Worm (Caenorhabditis elegans) whole organism, mixed stage, embryonic: ENCODE results near the gene M02B7.7.

Experiments
- M03D4.4 ChIP-seq: sonication (generic microtip); optimal IDR thresholded peaks from 2 replicates; lab custom pipeline; 2017; ENCODE audit warnings: mild to moderate bottlenecking, missing genetic modification characterization, missing compliant biosample characterization
- bed-3 ChIP-seq: fragments of 200-800 bp; sonication (Bioruptor generic); optimal IDR thresholded peaks from 3 replicates; lab custom pipeline; 2018; ENCODE audit warnings: mild to moderate bottlenecking, missing genetic modification characterization, moderate library complexity, missing compliant biosample characterization
- blmp-1 ChIP-seq: fragments of 150-350 bp; optimal IDR thresholded peaks from 2 replicates; lab custom pipeline; 2014; ENCODE audit warnings: missing biosample characterization, missing genetic modification characterization
- ceh-39 ChIP-seq: fragments of 150-350 bp; optimal IDR thresholded peaks from 2 replicates; lab custom pipeline; 2014; ENCODE audit warnings: missing biosample characterization, missing genetic modification characterization
- ceh-43 ChIP-seq: fragments of 200-800 bp; sonication (Bioruptor generic); optimal IDR thresholded peaks from 2 replicates; lab custom pipeline; 2018; ENCODE audit warnings: mild to moderate bottlenecking, missing genetic modification characterization, moderate library complexity, missing compliant biosample characterization
- ceh-83 ChIP-seq: fragments of 200-800 bp; sonication (Bioruptor generic); optimal IDR thresholded peaks from 2 replicates; lab custom pipeline; 2018; ENCODE audit warnings: mild to moderate bottlenecking, missing genetic modification characterization, missing compliant biosample characterization
- ces-1 ChIP-seq: fragments of 150-350 bp; optimal IDR thresholded peaks from 2 replicates; lab custom pipeline; 2014; ENCODE audit warnings: missing biosample characterization, missing genetic modification reagents, missing genetic modification characterization
- cnd-1 ChIP-seq: fragments of 200-800 bp; sonication (Bioruptor generic); optimal IDR thresholded peaks from 2 replicates; lab custom pipeline; 2018; ENCODE audit warnings: mild to moderate bottlenecking, missing genetic modification characterization, missing compliant biosample characterization
- elt-1 ChIP-seq: sonication (generic microtip); optimal IDR thresholded peaks from 2 replicates; lab custom pipeline; 2017; ENCODE audit warnings: missing genetic modification characterization, mild to moderate bottlenecking, missing compliant biosample characterization, antibody characterized with exemption, moderate library complexity, borderline replicate concordance; ENCODE audit not compliant: insufficient read depth
- elt-3 ChIP-seq: fragments of 150-350 bp; optimal IDR thresholded peaks from 2 replicates; lab custom pipeline; 2014; ENCODE audit warnings: missing biosample characterization, missing genetic modification characterization
- flh-1 ChIP-seq: fragments of 200-800 bp; sonication (Bioruptor generic); optimal IDR thresholded peaks from 2 replicates; lab custom pipeline; 2018; ENCODE audit warnings: mild to moderate bottlenecking, missing genetic modification characterization, moderate library complexity, missing compliant biosample characterization
- hlh-1 ChIP-seq: fragments of 150-350 bp; optimal IDR thresholded peaks from 2 replicates; lab custom pipeline; 2014; ENCODE audit warnings: missing biosample characterization, missing genetic modification reagents, missing genetic modification characterization
- lin-13 ChIP-seq: fragments of 150-350 bp; optimal IDR thresholded peaks from 2 replicates; lab custom pipeline; 2014; ENCODE audit warnings: missing biosample characterization, missing genetic modification characterization
- lin-32 ChIP-seq: fragments of 200-800 bp; sonication (Bioruptor generic); optimal IDR thresholded peaks from 2 replicates; lab custom pipeline; 2018; ENCODE audit warnings: mild to moderate bottlenecking, missing genetic modification characterization, missing compliant biosample characterization
- lsy-2 ChIP-seq: fragments of 150-350 bp; optimal IDR thresholded peaks from 2 replicates; lab custom pipeline; 2014; ENCODE audit warnings: missing biosample characterization, missing genetic modification characterization
- mab-5 ChIP-seq: fragments of 150-350 bp; optimal IDR thresholded peaks from 2 replicates; lab custom pipeline; 2014; ENCODE audit warnings: missing biosample characterization, missing genetic modification characterization
- mep-1 ChIP-seq: fragments of 150-350 bp; optimal IDR thresholded peaks from 2 replicates; lab custom pipeline; 2017; ENCODE audit warnings: missing biosample characterization, missing genetic modification reagents, missing genetic modification characterization, inconsistent platforms
- mls-2 ChIP-seq: sonication (generic microtip); optimal IDR thresholded peaks from 2 replicates; lab custom pipeline; 2016; ENCODE audit warnings: mild to moderate bottlenecking, missing genetic modification characterization, moderate library complexity, missing compliant biosample characterization
- nhr-12 ChIP-seq: fragments of 150-350 bp; optimal IDR thresholded peaks from 2 replicates; lab custom pipeline; 2014; ENCODE audit warnings: missing biosample characterization, missing genetic modification characterization
- nhr-2 ChIP-seq: fragments of 150-350 bp; optimal IDR thresholded peaks from 2 replicates; lab custom pipeline; 2014; ENCODE audit warnings: missing biosample characterization, missing genetic modification characterization
- nhr-237 ChIP-seq: fragments of 150-350 bp; optimal IDR thresholded peaks from 2 replicates; lab custom pipeline; 2014; ENCODE audit warnings: missing biosample characterization, missing genetic modification characterization
- nhr-28 ChIP-seq: fragments of 150-350 bp; optimal IDR thresholded peaks from 2 replicates; lab custom pipeline; 2014; ENCODE audit warnings: missing biosample characterization, missing genetic modification characterization
- pha-4 ChIP-seq: fragments of 150-350 bp; optimal IDR thresholded peaks from 2 replicates; lab custom pipeline; 2018; ENCODE audit warnings: missing biosample characterization, missing genetic modification reagents, missing genetic modification characterization
- sptf-1 ChIP-seq: sonication (generic microtip); optimal IDR thresholded peaks from 2 replicates; lab custom pipeline; 2017; ENCODE audit warnings: mild to moderate bottlenecking, missing genetic modification characterization, moderate library complexity, missing compliant biosample characterization
- tbx-8 ChIP-seq: fragments of 200-800 bp; sonication (Bioruptor generic); optimal IDR thresholded peaks from 2 replicates; lab custom pipeline; 2018; ENCODE audit warnings: mild to moderate bottlenecking, missing genetic modification characterization, moderate library complexity, missing compliant biosample characterization
- unc-120 ChIP-seq: sonication (generic microtip); optimal IDR thresholded peaks from 2 replicates; lab custom pipeline; 2017; ENCODE audit warnings: missing genetic modification characterization, missing compliant biosample characterization; ENCODE audit not compliant: poor library complexity, severe bottlenecking
- unc-39 ChIP-seq: fragments of 150-350 bp; optimal IDR thresholded peaks from 2 replicates; lab custom pipeline; 2014; ENCODE audit warnings: missing biosample characterization, missing genetic modification characterization
- zip-8 ChIP-seq: fragments of 150-350 bp; optimal IDR thresholded peaks from 2 replicates; lab custom pipeline; 2014; ENCODE audit warnings: missing biosample characterization, missing genetic modification characterization

Gene M02B7.7

ce11 chrIV:3807092-3807491 lies at the start of gene M02B7.7:
M02B7.7 (minus strand) TSS chrIV:3807192.
- TF ChIP-seq hlh-1 = no peak
- TF ChIP-seq zip-8 (tag; lab: Kevin White, UChicago) = no peak
- no peak for TF ChIP-seq unc-39

ce11 chrIV:3856190-3856589 lies 49.2 kb upstream of the M02B7.7 start:
- no peak for TF ChIP-seq zip-8 (tag; lab: Kevin White, UChicago)
- TF ChIP-seq nhr-237 (tag; lab: Kevin White, UChicago) = no peak
- TF ChIP-seq lin-13 (tag; lab: Kevin White, UChicago) = no peak
- TF ChIP-seq tbx-8 (GFP tag; lab: Kevin White, UChicago) = no peak
- TF ChIP-seq elt-1 (tag; lab: Kevin White, UChicago) = no peak
- TF ChIP-seq mep-1 (tag; lab: Kevin White, UChicago) = no peak
- TF ChIP-seq flh-1 = no peak
- TF ChIP-seq hlh-1 = no peak
- no peak for TF ChIP-seq bed-3 (GFP tag; lab: Kevin White, UChicago)
- TF ChIP-seq unc-120 = peak; percentile 17
- TF ChIP-seq M03D4.4 (tag; lab: Kevin White, UChicago) = no peak
- TF ChIP-seq lsy-2 (tag; lab: Kevin White, UChicago) = peak; percentile 45
- TF ChIP-seq, all 35 proteins: peak for 2

ce11 chrIV:3855543-3855942 lies 48.6 kb upstream of the M02B7.7 start, which contains the start of gene zag-1:
zag-1 (plus strand) TSS chrIV:3855843.
- TF ChIP-seq blmp-1 (tag; lab: Kevin White, UChicago) (peak; percentile 4), ceh-83 (no peak)

- TF ChIP-seq cnd-1 (tag; lab: Kevin White, UChicago) = no peak
- TF ChIP-seq mep-1 (tag; lab: Kevin White, UChicago) = no peak
- no peak for TF ChIP-seq lsy-2 (tag; lab: Kevin White, UChicago)
- peak; percentile 41 for TF ChIP-seq sptf-1 (tag; lab: Kevin White, UChicago)
- peak; percentile 17 for TF ChIP-seq flh-1
- peak; percentile 50 for TF ChIP-seq mls-2 (tag; lab: Kevin White, UChicago)
- TF ChIP-seq unc-120 = peak; percentile 15
Measured at ce11 chrIV:3854606-3855005, 47.6 kb upstream of the M02B7.7 start.

- TF ChIP-seq flh-1 = no peak
- TF ChIP-seq elt-3 (tag; lab: Kevin White, UChicago) = no peak
- TF ChIP-seq ces-1 (GFP tag; lab: Kevin White, UChicago) = no peak
- TF ChIP-seq nhr-28 (tag; lab: Kevin White, UChicago) = no peak
- no peak for TF ChIP-seq mep-1 (tag; lab: Kevin White, UChicago)
- TF ChIP-seq, all 35 proteins: peak for 0
Measured at ce11 chrIV:3853557-3853956, 46.6 kb upstream of the M02B7.7 start.

- TF ChIP-seq nhr-12 (tag; lab: Kevin White, UChicago) (no peak), pha-4 (tag; lab: Kevin White, UChicago) (no peak), nhr-2 (tag; lab: Kevin White, UChicago) (peak; percentile 24), ceh-39 (tag; lab: Kevin White, UChicago) (no peak), ceh-43 (GFP tag; lab: Kevin White, UChicago) (peak; percentile 52), lin-32 (GFP tag; lab: Kevin White, UChicago) (peak; percentile 65), ces-1 (GFP tag; lab: Kevin White, UChicago) (peak; percentile 79)
Measured at ce11 chrIV:3848985-3849384, 42.0 kb upstream of the M02B7.7 start.

ce11 chrIV:3847489-3847888 lies 40.5 kb upstream of the M02B7.7 start:
- TF ChIP-seq ces-1 (GFP tag; lab: Kevin White, UChicago) = peak; percentile 86
- TF ChIP-seq mab-5 (tag; lab: Kevin White, UChicago) = no peak
- TF ChIP-seq mls-2 (tag; lab: Kevin White, UChicago) = no peak
